Worm (Caenorhabditis elegans) whole organism, young adult: ENCODE results near the gene C38C3.3.

Experiments used
- F22D6.2 ChIP-seq: sonication (generic microtip); optimal IDR thresholded peaks from 2 replicates; lab custom pipeline; 2016; ENCODE audit warnings: mild to moderate bottlenecking, missing genetic modification characterization, missing compliant biosample characterization
- F23B12.7 ChIP-seq: sonication (generic microtip); optimal IDR thresholded peaks from 2 replicates; lab custom pipeline; 2017; ENCODE audit warnings: missing genetic modification characterization, mild to moderate bottlenecking, missing compliant biosample characterization, antibody characterized with exemption, moderate library complexity; ENCODE audit not compliant: insufficient read depth
- F57A8.1 ChIP-seq: fragments of 200-800 bp; sonication (Bioruptor generic); optimal IDR thresholded peaks from 2 replicates; lab custom pipeline; 2018; ENCODE audit warnings: mild to moderate bottlenecking, missing genetic modification characterization, moderate library complexity, missing compliant biosample characterization
- F57C9.4 ChIP-seq: sonication (generic microtip); optimal IDR thresholded peaks from 2 replicates; lab custom pipeline; 2017; ENCODE audit warnings: mild to moderate bottlenecking, missing genetic modification characterization, missing compliant biosample characterization
- K11D2.4 ChIP-seq: fragments of 200-800 bp; sonication (Bioruptor generic); IDR thresholded peaks from 2 replicates; pipeline ENCODE4 v1.3.6; 2022; ENCODE audit warnings: missing genetic modification reagents, missing genetic modification characterization, missing compliant biosample characterization
- Y56A3A.18 ChIP-seq: fragments of 200-800 bp; sonication (Bioruptor generic); IDR thresholded peaks from 2 replicates; pipeline ENCODE4 v1.3.6; 2022; ENCODE audit warnings: missing genetic modification reagents, missing genetic modification characterization, missing compliant biosample characterization
- Y95B8A.8 ChIP-seq: fragments of 200-800 bp; sonication (Bioruptor generic); IDR thresholded peaks from 2 replicates; pipeline ENCODE4 v1.3.6; 2022; ENCODE audit warnings: missing genetic modification reagents, missing genetic modification characterization, missing compliant biosample characterization
- ZK185.1 ChIP-seq: sonication (generic microtip); optimal IDR thresholded peaks from 2 replicates; lab custom pipeline; 2016; ENCODE audit warnings: mild to moderate bottlenecking, missing genetic modification characterization, missing compliant biosample characterization; ENCODE audit not compliant: poor library complexity, severe bottlenecking
- ama-1 ChIP-seq, 3 experiments: fragments of 150-350 bp in 1 of 3; sonication (generic microtip) in 2 of 3; optimal IDR thresholded peaks; 2 replicates each; lab custom pipeline; 2014 to 2018; ENCODE audit warnings: missing biosample characterization in 2 of 3, missing genetic modification characterization in 2 of 3, missing genetic modification reagents in 2 of 3
- atf-7 ChIP-seq: sonication (generic microtip); optimal IDR thresholded peaks from 2 replicates; lab custom pipeline; 2017; ENCODE audit warnings: mild to moderate bottlenecking, missing genetic modification characterization, missing compliant biosample characterization
- athp-1 ChIP-seq: sonication (generic microtip); optimal IDR thresholded peaks from 2 replicates; lab custom pipeline; 2017; ENCODE audit warnings: mild to moderate bottlenecking, missing genetic modification characterization, missing compliant biosample characterization
- attf-3 ChIP-seq: fragments of 200-800 bp; sonication (Bioruptor generic); conservative IDR thresholded peaks from 2 replicates; pipeline ENCODE4 v1.3.6; 2022; ENCODE audit warnings: missing genetic modification reagents, missing genetic modification characterization, missing compliant biosample characterization
- attf-5 ChIP-seq: fragments of 200-800 bp; sonication (Bioruptor generic); optimal IDR thresholded peaks from 2 replicates; lab custom pipeline; 2018; ENCODE audit warnings: mild to moderate bottlenecking, missing genetic modification characterization, missing compliant biosample characterization
- attf-6 ChIP-seq: fragments of 200-800 bp; sonication (Bioruptor generic); IDR thresholded peaks from 2 replicates; pipeline ENCODE4 v1.3.6; 2022; ENCODE audit warnings: missing genetic modification reagents, missing genetic modification characterization, missing compliant biosample characterization
- cebp-1 ChIP-seq, 2 experiments: fragments of 200-800 bp in 1 of 2; sonication (Bioruptor generic) in 1 of 2; sonication (generic microtip) in 1 of 2; IDR thresholded peaks in 1 of 2; optimal IDR thresholded peaks in 1 of 2; 2 replicates each; pipeline versions ENCODE4 v1.3.6 to Lab custom; 2017 to 2022; ENCODE audit warnings: missing compliant biosample characterization in 2 of 2, missing genetic modification characterization in 2 of 2, mild to moderate bottlenecking in 1 of 2, missing genetic modification reagents in 1 of 2, moderate library complexity in 1 of 2
- cebp-2 ChIP-seq: fragments of 200-800 bp; sonication (Bioruptor generic); IDR thresholded peaks from 2 replicates; pipeline ENCODE4 v1.3.6; 2022; ENCODE audit warnings: missing genetic modification characterization, missing compliant biosample characterization
- die-1 ChIP-seq: sonication (generic microtip); optimal IDR thresholded peaks from 2 replicates; lab custom pipeline; 2016; ENCODE audit warnings: missing genotype, mild to moderate bottlenecking, missing genetic modification characterization, missing compliant biosample characterization
- dox-1 ChIP-seq: fragments of 200-800 bp; sonication (Bioruptor generic); IDR thresholded peaks from 2 replicates; pipeline ENCODE4 v1.3.6; 2022; ENCODE audit warnings: missing genetic modification reagents, missing genetic modification characterization, missing compliant biosample characterization
- efl-1 ChIP-seq: fragments of 150-350 bp; optimal IDR thresholded peaks from 2 replicates; lab custom pipeline; 2014; ENCODE audit warnings: missing biosample characterization, missing genetic modification reagents, missing genetic modification characterization
- fkh-3 ChIP-seq: sonication (generic microtip); optimal IDR thresholded peaks from 2 replicates; lab custom pipeline; 2016; ENCODE audit warnings: mild to moderate bottlenecking, missing genetic modification characterization, missing compliant biosample characterization
- him-1 ChIP-seq: sonication (generic microtip); optimal IDR thresholded peaks from 2 replicates; lab custom pipeline; 2016; ENCODE audit warnings: missing genotype, missing genetic modification reagents, missing genetic modification characterization, missing compliant biosample characterization
- hsf-1 ChIP-seq: fragments of 200-800 bp; sonication (Bioruptor generic); IDR thresholded peaks from 2 replicates; pipeline ENCODE4 v1.3.6; 2022; ENCODE audit warnings: missing genetic modification reagents, missing genetic modification characterization, missing compliant biosample characterization
- let-526 ChIP-seq: fragments of 200-800 bp; sonication (Bioruptor generic); IDR thresholded peaks from 2 replicates; pipeline ENCODE4 v1.3.6; 2022; ENCODE audit warnings: missing genetic modification reagents, missing genetic modification characterization, missing compliant biosample characterization
- let-607 ChIP-seq, 2 experiments: fragments of 200-800 bp in 1 of 2; sonication (Bioruptor generic) in 1 of 2; sonication (generic microtip) in 1 of 2; optimal IDR thresholded peaks; 2 replicates each; lab custom pipeline; 2016 to 2018; ENCODE audit warnings: mild to moderate bottlenecking in 2 of 2, missing compliant biosample characterization in 2 of 2, missing genetic modification characterization in 2 of 2, moderate library complexity in 2 of 2, missing genotype in 1 of 2
- lin-35 ChIP-seq, 3 experiments: fragments of 150-350 bp in 2 of 3; sonication (generic microtip) in 1 of 3; optimal IDR thresholded peaks; 2 replicates each; lab custom pipeline; 2014 to 2018; ENCODE audit warnings: missing biosample characterization in 3 of 3, missing genetic modification characterization in 3 of 3, missing genetic modification reagents in 3 of 3
- lin-40 ChIP-seq: sonication (generic microtip); optimal IDR thresholded peaks from 2 replicates; lab custom pipeline; 2016; ENCODE audit warnings: missing genetic modification characterization, mild to moderate bottlenecking, missing compliant biosample characterization, missing genotype, missing genetic modification reagents
- madf-10 ChIP-seq: sonication (generic microtip); optimal IDR thresholded peaks from 2 replicates; lab custom pipeline; 2016; ENCODE audit warnings: mild to moderate bottlenecking, missing genetic modification characterization, missing compliant biosample characterization
- madf-3 ChIP-seq: fragments of 200-800 bp; sonication (Bioruptor generic); IDR thresholded peaks from 2 replicates; pipeline ENCODE4 v1.3.6; 2022; ENCODE audit warnings: missing genetic modification reagents, missing genetic modification characterization, missing compliant biosample characterization
- madf-6 ChIP-seq: fragments of 200-800 bp; sonication (Bioruptor generic); IDR thresholded peaks from 2 replicates; pipeline ENCODE4 v1.3.6; 2022; ENCODE audit warnings: missing genetic modification reagents, missing genetic modification characterization, missing compliant biosample characterization
- mcd-1 ChIP-seq: fragments of 200-800 bp; sonication (Bioruptor generic); IDR thresholded peaks from 2 replicates; pipeline ENCODE4 v1.3.6; 2022; ENCODE audit warnings: missing genetic modification reagents, missing genetic modification characterization, missing compliant biosample characterization
- nfyb-1 ChIP-seq: fragments of 200-800 bp; sonication (Bioruptor generic); IDR thresholded peaks from 2 replicates; pipeline ENCODE4 v1.3.6; 2022; ENCODE audit warnings: missing genetic modification reagents, missing genetic modification characterization, missing compliant biosample characterization
- nhr-27 ChIP-seq: fragments of 200-800 bp; sonication (Bioruptor generic); optimal IDR thresholded peaks from 2 replicates; lab custom pipeline; 2018; ENCODE audit warnings: mild to moderate bottlenecking, missing genetic modification characterization, moderate library complexity, missing compliant biosample characterization
- repo-1 ChIP-seq: sonication (generic microtip); optimal IDR thresholded peaks from 2 replicates; lab custom pipeline; 2017; ENCODE audit warnings: mild to moderate bottlenecking, missing genetic modification characterization, missing compliant biosample characterization
- rpc-1 ChIP-seq, 2 experiments: fragments of 150-350 bp in 1 of 2; sonication (generic microtip) in 1 of 2; optimal IDR thresholded peaks; 2 replicates each; lab custom pipeline; 2014 to 2018; ENCODE audit warnings: missing biosample characterization in 1 of 2, missing genetic modification characterization in 1 of 2, missing genetic modification reagents in 1 of 2, missing genotype in 1 of 2
- snpc-1.3 ChIP-seq: sonication (generic microtip); optimal IDR thresholded peaks from 2 replicates; lab custom pipeline; 2017; ENCODE audit warnings: missing genetic modification characterization, mild to moderate bottlenecking, missing compliant biosample characterization, antibody characterized with exemption, moderate library complexity, missing genotype, missing genetic modification reagents; ENCODE audit not compliant: insufficient read depth
- snpc-4 ChIP-seq, 5 experiments: fragments of 150-350 bp in 1 of 5; sonication (generic microtip) in 4 of 5; optimal IDR thresholded peaks; 2 replicates each; lab custom pipeline; 2014 to 2018; ENCODE audit warnings: missing genetic modification characterization in 5 of 5, missing biosample characterization in 3 of 5, antibody characterized with exemption in 2 of 5, mild to moderate bottlenecking in 2 of 5, missing compliant biosample characterization in 2 of 5, missing genotype in 2 of 5, moderate library complexity in 2 of 5, missing genetic modification reagents in 1 of 5
- somi-1 ChIP-seq: fragments of 200-800 bp; sonication (Bioruptor generic); optimal IDR thresholded peaks from 2 replicates; lab custom pipeline; 2018; ENCODE audit warnings: mild to moderate bottlenecking, missing genetic modification characterization, missing compliant biosample characterization
- tbp1 ChIP-seq: fragments of 200-800 bp; sonication (Bioruptor generic); optimal IDR thresholded peaks from 2 replicates; lab custom pipeline; 2018; ENCODE audit warnings: mild to moderate bottlenecking, missing genetic modification characterization, missing compliant biosample characterization
- unc-130 ChIP-seq: sonication (generic microtip); optimal IDR thresholded peaks from 2 replicates; lab custom pipeline; 2016; ENCODE audit warnings: missing genetic modification reagents, missing genetic modification characterization, missing compliant biosample characterization
- xnd-1 ChIP-seq: sonication (generic microtip); optimal IDR thresholded peaks from 2 replicates; lab custom pipeline; 2016; ENCODE audit warnings: missing genotype, missing genetic modification reagents, missing genetic modification characterization, missing compliant biosample characterization
- zfh-2 ChIP-seq: fragments of 200-800 bp; sonication (Bioruptor generic); conservative IDR thresholded peaks from 2 replicates; pipeline ENCODE4 v1.3.6; 2022; ENCODE audit warnings: missing genetic modification reagents, missing genetic modification characterization, missing compliant biosample characterization
- ztf-28 ChIP-seq: fragments of 200-800 bp; sonication (Bioruptor generic); IDR thresholded peaks from 2 replicates; pipeline ENCODE4 v1.3.6; 2022; ENCODE audit warnings: missing genetic modification reagents, missing genetic modification characterization, missing compliant biosample characterization
- ztf-3 ChIP-seq: fragments of 200-800 bp; sonication (Bioruptor generic); optimal IDR thresholded peaks from 2 replicates; lab custom pipeline; 2018; ENCODE audit warnings: mild to moderate bottlenecking, missing genetic modification characterization, missing compliant biosample characterization

Gene C38C3.3

DNA sequence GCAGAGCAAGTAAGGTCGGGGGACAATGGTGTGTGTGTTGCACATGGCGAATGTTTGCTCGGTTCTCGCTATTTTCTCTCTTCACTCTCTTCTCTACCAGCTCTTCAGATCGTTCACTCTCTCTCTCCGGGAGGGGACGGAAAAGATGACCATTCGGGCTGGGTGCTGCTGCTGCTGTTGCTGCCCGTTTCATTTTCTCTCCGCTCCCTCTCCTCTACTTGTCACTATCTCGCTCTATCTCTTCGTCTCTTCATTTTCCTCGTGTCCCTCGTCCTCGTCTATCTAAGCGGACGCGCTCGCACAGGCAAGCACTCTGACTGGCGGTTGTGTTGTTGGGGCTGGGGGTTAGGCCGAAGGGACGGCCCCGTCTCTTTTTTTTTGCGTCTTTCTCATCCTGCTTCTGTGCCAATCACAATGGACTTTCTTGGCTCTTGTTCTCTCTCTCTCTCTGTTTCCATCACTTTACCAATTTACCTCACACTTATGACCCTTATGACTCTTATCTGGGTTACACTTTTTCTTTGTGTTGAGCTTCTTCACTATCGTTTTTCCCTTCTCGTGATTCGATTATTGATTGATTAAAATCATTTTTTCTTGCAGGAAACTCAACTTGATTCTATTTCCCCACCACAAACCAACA lies 20.8 kb upstream of the C38C3.3 start, which contains the start of the genes F53E2.2 and unc-60 (continued):
- no peak for TF ChIP-seq xnd-1 (tag; lab: Kevin White, UChicago)
- no peak for TF ChIP-seq repo-1 (tag; lab: Kevin White, UChicago)
- peak; percentile 67 for TF ChIP-seq ZK185.1 (tag; lab: Kevin White, UChicago)
- TF ChIP-seq madf-10 (tag; lab: Kevin White, UChicago): peak; percentile 29
- no peak for TF ChIP-seq Y56A3A.18 (GFP tag; lab: Robert Waterston, UW)
- 0 out of 2 replicates have a peak, but pooled peaks have one; percentile 42 for TF ChIP-seq let-526 (GFP tag; lab: Robert Waterston, UW)
- peak; percentile 30 for TF ChIP-seq die-1
- peak; percentile 51; the same call in 1 of the 2 replicates for TF ChIP-seq nfyb-1
- TF ChIP-seq F22D6.2 (tag; lab: Kevin White, UChicago): no peak
- TF ChIP-seq zfh-2 (GFP tag; lab: Robert Waterston, UW): peak; percentile 97
- TF ChIP-seq fkh-3 (tag; lab: Kevin White, UChicago): no peak
- peak; percentile 21; the same call in 1 of the 2 replicates for TF ChIP-seq cebp-1 (GFP tag; IDR thresholded peaks at IDR 0.05; lab: Robert Waterston, UW)
- TF ChIP-seq cebp-1 (tag; optimal IDR thresholded peaks at IDR 0.05; lab: Kevin White, UChicago): peak; percentile 79
- no peak for TF ChIP-seq efl-1
- peak; percentile 34 for TF ChIP-seq atf-7 (tag; lab: Kevin White, UChicago)
- TF ChIP-seq lin-35 (GFP tag; optimal IDR thresholded peaks at IDR 0.05; lab: Kevin White, UChicago): peak in 1 of 3 experiments; percentile 71
- TF ChIP-seq nhr-27 (tag; lab: Kevin White, UChicago): no peak
- TF ChIP-seq ztf-3 (GFP tag; lab: Kevin White, UChicago): no peak
- TF ChIP-seq mcd-1: peak; percentile 72
- no peak for TF ChIP-seq Y95B8A.8
- TF ChIP-seq somi-1: no peak
- TF ChIP-seq F57A8.1 (GFP tag; lab: Kevin White, UChicago): no peak
- 0 out of 2 replicates have a peak, but pooled peaks have one; percentile 42 for TF ChIP-seq K11D2.4 (GFP tag; lab: Robert Waterston, UW)
- peak; percentile 77 for TF ChIP-seq attf-5
- TF ChIP-seq lin-40 (tag; lab: Kevin White, UChicago): peak; percentile 50
- TF ChIP-seq cebp-2 (GFP tag; lab: Robert Waterston, UW): 0 out of 2 replicates have a peak, but pooled peaks have one; percentile 54
- peak; percentile 36; the same call in 1 of the 2 replicates for TF ChIP-seq madf-3 (GFP tag; lab: Robert Waterston, UW)
- TF ChIP-seq snpc-4 (GFP tag; optimal IDR thresholded peaks at IDR 0.05; lab: Kevin White, UChicago): no peak
- peak in 2 of 4 experiments; percentile 39 to 48 for TF ChIP-seq snpc-4 (tag; optimal IDR thresholded peaks at IDR 0.05; lab: Kevin White, UChicago)
- 0 out of 2 replicates have a peak, but pooled peaks have one; percentile 40 for TF ChIP-seq hsf-1 (GFP tag; lab: Robert Waterston, UW)
- peak; percentile 72 for TF ChIP-seq dox-1 (GFP tag; lab: Robert Waterston, UW)

- TF ChIP-seq athp-1 (tag; lab: Kevin White, UChicago) (peak; percentile 71), ztf-28 (GFP tag; lab: Robert Waterston, UW) (no peak), dox-1 (GFP tag; lab: Robert Waterston, UW) (no peak), let-607 (tag; optimal IDR thresholded peaks at IDR 0.05; lab: Kevin White, UChicago) (no peak), tbp1 (GFP tag; lab: Kevin White, UChicago) (peak; percentile 23), snpc-1.3 (no peak), madf-6 (GFP tag; lab: Robert Waterston, UW) (peak; percentile 33; the same call in 1 of the 2 replicates), attf-3 (no peak), F23B12.7 (no peak), attf-6 (GFP tag; lab: Robert Waterston, UW) (0 out of 2 replicates have a peak, but pooled peaks have one; percentile 10), him-1 (tag; lab: Kevin White, UChicago) (no peak), somi-1 (no peak), F57C9.4 (tag; lab: Kevin White, UChicago) (no peak), ama-1 (optimal IDR thresholded peaks at IDR 0.05; lab: Kevin White, UChicago) (no peak), ama-1 (GFP tag; optimal IDR thresholded peaks at IDR 0.05; lab: Kevin White, UChicago) (peak in 1 of 2 experiments; percentile 50), attf-5 (no peak), unc-130 (no peak), rpc-1 (optimal IDR thresholded peaks at IDR 0.05; lab: Kevin White, UChicago) (no peak), rpc-1 (tag; optimal IDR thresholded peaks at IDR 0.05; lab: Kevin White, UChicago) (no peak)
Measured at ce11 chrV:1476284-1476792, 19.1 kb upstream of the C38C3.3 start.
